Worm (Caenorhabditis elegans) whole organism, midembryonic: Measurements from ENCODE around the gene B0403.5.

Experiments used
- klf-2 ChIP-seq: fragments of 200-800 bp; sonication (Bioruptor generic); conservative IDR thresholded peaks from 2 replicates; pipeline ENCODE4 v1.3.6; 2022; ENCODE audit warnings: missing genetic modification reagents, missing genetic modification characterization, missing compliant biosample characterization
- ztf-23 ChIP-seq: fragments of 200-800 bp; sonication (Bioruptor generic); IDR thresholded peaks from 2 replicates; pipeline ENCODE4 v1.3.6; 2022; ENCODE audit warnings: missing genetic modification reagents, missing genetic modification characterization, missing compliant biosample characterization

- TF ChIP-seq ztf-23 (GFP tag; lab: Robert Waterston, UW): no peak
- TF ChIP-seq klf-2 (GFP tag; lab: Robert Waterston, UW): no peak
These were observed 7.2 kb upstream of the B0403.5 start, which contains the start of gene ubc-17 for ce11 chrX:7050290-7050689.
